Worm (Caenorhabditis elegans): Measurements from ENCODE around the gene Y51H7C.1.

DNA sequence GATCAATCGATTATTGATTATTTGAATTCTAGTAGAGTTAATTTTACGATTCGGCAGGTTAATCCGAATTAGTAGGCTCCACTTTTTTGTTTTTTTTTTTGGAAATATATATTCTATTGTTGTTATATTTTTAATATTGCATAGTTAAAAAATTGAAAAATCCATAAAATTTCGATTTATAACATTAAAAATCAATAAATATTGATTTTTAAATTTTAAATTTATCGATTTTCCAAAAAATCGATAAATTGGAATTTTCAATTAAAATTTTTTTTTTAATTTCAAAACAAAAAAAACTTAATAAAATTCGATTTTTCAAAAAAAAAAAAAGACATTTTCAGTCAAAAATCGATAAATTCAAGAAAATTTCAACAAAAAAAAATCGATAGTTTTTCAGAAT, 47.5 kb upstream of the Y51H7C.1 start:
- TF ChIP-seq tbx-11 (GFP tag; IDR thresholded peaks at IDR 0.05) (no peak), ama-1 (optimal IDR thresholded peaks at IDR 0.05) (no peak), scrt-1 (GFP tag; IDR thresholded peaks at IDR 0.05) (no peak), hmbx-1 (tag; optimal IDR thresholded peaks at IDR 0.05) (no peak), ets-7 (tag; optimal IDR thresholded peaks at IDR 0.05) (no peak), F13C5.2 (tag; optimal IDR thresholded peaks at IDR 0.05) (no peak), hmg-4 (GFP tag; optimal IDR thresholded peaks at IDR 0.05) (no peak), flt-1 (GFP tag; IDR thresholded peaks at IDR 0.05) (no peak), tbx-37 (GFP tag; conservative IDR thresholded peaks at IDR 0.05) (no peak), ceh-36 (tag; optimal IDR thresholded peaks at IDR 0.05) (no peak)
